Worm (Caenorhabditis elegans): ENCODE results near the gene W06G6.2.

DNA sequence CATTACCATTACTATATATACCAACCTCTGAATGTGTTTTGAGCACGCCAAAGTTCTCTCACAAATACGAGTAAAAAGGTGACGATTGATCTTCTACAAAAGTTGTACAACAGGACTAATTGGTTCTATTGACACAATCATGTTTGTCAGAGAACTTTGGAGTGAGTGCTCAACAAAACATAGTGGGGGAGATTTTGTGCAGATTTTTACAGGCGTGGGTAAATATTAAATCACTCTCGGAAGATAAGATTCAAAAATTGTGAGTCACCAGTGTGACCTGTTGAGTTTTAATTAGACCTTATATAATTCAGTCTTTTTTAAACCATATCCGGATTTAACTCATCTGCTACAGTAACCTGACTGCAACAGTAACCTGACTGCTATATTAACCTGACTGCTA is 43.1 kb downstream of the W06G6.2 start, which contains the start of gene F14F8.8:
- TF ChIP-seq nhr-237 (tag; optimal IDR thresholded peaks at IDR 0.05): no peak
- no peak for TF ChIP-seq pha-4 (tag; optimal IDR thresholded peaks at IDR 0.05)
- no peak for TF ChIP-seq bed-3 (GFP tag; optimal IDR thresholded peaks at IDR 0.05)
